Worm (Caenorhabditis elegans): ENCODE results near the gene cutl-19.

ce11 chrIII:5181217-5181616 is 36.2 kb downstream of the cutl-19 start:
- TF ChIP-seq snpc-4 (tag; optimal IDR thresholded peaks at IDR 0.05) (no peak), aly-2 (tag; optimal IDR thresholded peaks at IDR 0.05) (no peak), ama-1 (optimal IDR thresholded peaks at IDR 0.05) (no peak), ztf-4 (tag; optimal IDR thresholded peaks at IDR 0.05) (no peak), ZK546.5 (tag; optimal IDR thresholded peaks at IDR 0.05) (no peak), ztf-11 (tag; optimal IDR thresholded peaks at IDR 0.05) (no peak)
